Worm (Caenorhabditis elegans) whole organism, L2 larva: ENCODE data around the gene K11D9.3.
A peak's percentile ranks its signal among the peaks of the same experiment; 100 is the strongest.

ENCODE experiments used
- C34F6.9 ChIP-seq: fragments of 150-350 bp; optimal IDR thresholded peaks from 2 replicates; lab custom pipeline; 2014; ENCODE audit warnings: missing biosample characterization, missing genetic modification characterization
- F13H6.1 ChIP-seq: sonication (generic microtip); optimal IDR thresholded peaks from 2 replicates; lab custom pipeline; 2016; ENCODE audit warnings: missing genetic modification characterization, missing compliant biosample characterization
- R02D3.7 ChIP-seq: fragments of 150-350 bp; optimal IDR thresholded peaks from 2 replicates; lab custom pipeline; 2014; ENCODE audit warnings: missing biosample characterization, missing genetic modification characterization
- Y55F3AM.14 ChIP-seq: fragments of 200-800 bp; sonication (Bioruptor generic); optimal IDR thresholded peaks from 2 replicates; lab custom pipeline; 2018; ENCODE audit warnings: mild to moderate bottlenecking, missing genetic modification characterization, missing compliant biosample characterization
- ZK546.5 ChIP-seq: sonication (generic microtip); optimal IDR thresholded peaks from 2 replicates; lab custom pipeline; 2017; ENCODE audit warnings: missing biosample characterization, missing genetic modification characterization
- alr-1 ChIP-seq: fragments of 150-350 bp; optimal IDR thresholded peaks from 2 replicates; lab custom pipeline; 2014; ENCODE audit warnings: missing biosample characterization, missing genetic modification characterization
- aly-2 ChIP-seq: fragments of 150-350 bp; optimal IDR thresholded peaks from 2 replicates; lab custom pipeline; 2014; ENCODE audit warnings: missing biosample characterization, missing genetic modification characterization
- ama-1 ChIP-seq: fragments of 150-350 bp; optimal IDR thresholded peaks from 2 replicates; lab custom pipeline; 2018; ENCODE audit warnings: inconsistent platforms
- blmp-1 ChIP-seq: sonication (generic microtip); optimal IDR thresholded peaks from 2 replicates; lab custom pipeline; 2017; ENCODE audit warnings: missing genetic modification characterization, mild to moderate bottlenecking, missing compliant biosample characterization, antibody characterized with exemption, moderate library complexity; ENCODE audit not compliant: insufficient read depth
- ceh-16 ChIP-seq: fragments of 150-350 bp; optimal IDR thresholded peaks from 2 replicates; lab custom pipeline; 2014; ENCODE audit warnings: missing biosample characterization, missing genetic modification characterization
- ceh-82 ChIP-seq: fragments of 150-350 bp; optimal IDR thresholded peaks from 2 replicates; lab custom pipeline; 2014; ENCODE audit warnings: missing biosample characterization, missing genetic modification characterization
- crh-2 ChIP-seq: sonication (generic microtip); optimal IDR thresholded peaks from 2 replicates; lab custom pipeline; 2017; ENCODE audit warnings: missing biosample characterization, missing genetic modification characterization
- dmd-4 ChIP-seq: sonication (generic microtip); optimal IDR thresholded peaks from 2 replicates; lab custom pipeline; 2017; ENCODE audit warnings: missing biosample characterization, missing genetic modification characterization
- egl-27 ChIP-seq: sonication (generic microtip); optimal IDR thresholded peaks from 3 replicates; lab custom pipeline; 2017; ENCODE audit warnings: missing biosample characterization, missing genetic modification reagents, missing genetic modification characterization
- elt-1 ChIP-seq: fragments of 150-350 bp; optimal IDR thresholded peaks from 2 replicates; lab custom pipeline; 2014; ENCODE audit warnings: missing biosample characterization, missing genetic modification characterization
- elt-3 ChIP-seq: sonication (generic microtip); optimal IDR thresholded peaks from 2 replicates; lab custom pipeline; 2017; ENCODE audit warnings: missing biosample characterization, missing genetic modification characterization
- fos-1 ChIP-seq: fragments of 150-350 bp; optimal IDR thresholded peaks from 2 replicates; lab custom pipeline; 2014; ENCODE audit warnings: missing biosample characterization, missing genetic modification characterization
- gmeb-1 ChIP-seq: fragments of 150-350 bp; optimal IDR thresholded peaks from 2 replicates; lab custom pipeline; 2014; ENCODE audit warnings: missing biosample characterization, missing genetic modification characterization
- lin-11 ChIP-seq: fragments of 150-350 bp; sonication (generic microtip); optimal IDR thresholded peaks from 2 replicates; lab custom pipeline; 2014; ENCODE audit warnings: missing biosample characterization, missing genetic modification characterization, inconsistent platforms, mixed read lengths
- lin-13 ChIP-seq: fragments of 150-350 bp; optimal IDR thresholded peaks from 2 replicates; lab custom pipeline; 2014; ENCODE audit warnings: missing biosample characterization, missing genetic modification reagents, missing genetic modification characterization
- lin-39 ChIP-seq: fragments of 150-350 bp; optimal IDR thresholded peaks from 2 replicates; lab custom pipeline; 2014; ENCODE audit warnings: missing biosample characterization, missing genetic modification reagents, missing genetic modification characterization
- lsy-2 ChIP-seq, 2 experiments: fragments of 150-350 bp in 1 of 2; sonication (generic microtip) in 1 of 2; optimal IDR thresholded peaks; 2 replicates each; lab custom pipeline; 2014 to 2017; ENCODE audit warnings: missing biosample characterization in 2 of 2, missing genetic modification characterization in 2 of 2
- mab-5 ChIP-seq: fragments of 150-350 bp; optimal IDR thresholded peaks from 2 replicates; lab custom pipeline; 2014; ENCODE audit warnings: missing biosample characterization, missing genetic modification characterization
- mbf-1 ChIP-seq: sonication (generic microtip); optimal IDR thresholded peaks from 2 replicates; lab custom pipeline; 2017; ENCODE audit warnings: missing biosample characterization, missing genetic modification characterization
- mdl-1 ChIP-seq, 2 experiments: fragments of 150-350 bp in 1 of 2; sonication (generic microtip) in 1 of 2; optimal IDR thresholded peaks; 2 replicates each; lab custom pipeline; 2017; ENCODE audit warnings: missing biosample characterization in 2 of 2, missing genetic modification characterization in 2 of 2
- nhr-10 ChIP-seq: sonication (generic microtip); optimal IDR thresholded peaks from 2 replicates; lab custom pipeline; 2017; ENCODE audit warnings: missing biosample characterization, missing genetic modification characterization
- nhr-11 ChIP-seq: fragments of 150-350 bp; optimal IDR thresholded peaks from 2 replicates; lab custom pipeline; 2014; ENCODE audit warnings: missing biosample characterization, missing genetic modification characterization
- nhr-12 ChIP-seq: fragments of 150-350 bp; optimal IDR thresholded peaks from 2 replicates; lab custom pipeline; 2014; ENCODE audit warnings: missing biosample characterization, missing genetic modification characterization
- nhr-129 ChIP-seq: fragments of 150-350 bp; optimal IDR thresholded peaks from 2 replicates; lab custom pipeline; 2014; ENCODE audit warnings: missing biosample characterization, missing genetic modification characterization
- nhr-21 ChIP-seq: fragments of 150-350 bp; optimal IDR thresholded peaks from 2 replicates; lab custom pipeline; 2014; ENCODE audit warnings: missing biosample characterization, missing genetic modification characterization
- nhr-23 ChIP-seq: fragments of 150-350 bp; optimal IDR thresholded peaks from 2 replicates; lab custom pipeline; 2014; ENCODE audit warnings: missing biosample characterization, missing genetic modification reagents, missing genetic modification characterization
- nhr-237 ChIP-seq: fragments of 150-350 bp; optimal IDR thresholded peaks from 2 replicates; lab custom pipeline; 2014; ENCODE audit warnings: missing biosample characterization, missing genetic modification characterization
- nhr-25 ChIP-seq: fragments of 150-350 bp; sonication (generic microtip); optimal IDR thresholded peaks from 3 replicates; lab custom pipeline; 2014; ENCODE audit warnings: missing biosample characterization, missing genetic modification characterization
- nhr-6 ChIP-seq: fragments of 150-350 bp; optimal IDR thresholded peaks from 2 replicates; lab custom pipeline; 2014; ENCODE audit warnings: missing biosample characterization, missing genetic modification characterization
- nhr-77 ChIP-seq: fragments of 150-350 bp; optimal IDR thresholded peaks from 2 replicates; lab custom pipeline; 2014; ENCODE audit warnings: missing biosample characterization, missing genetic modification characterization
- peb-1 ChIP-seq: fragments of 150-350 bp; optimal IDR thresholded peaks from 2 replicates; lab custom pipeline; 2014; ENCODE audit warnings: missing biosample characterization, missing genetic modification characterization
- sem-4 ChIP-seq: fragments of 150-350 bp; optimal IDR thresholded peaks from 2 replicates; lab custom pipeline; 2014; ENCODE audit warnings: missing biosample characterization, missing genetic modification reagents, missing genetic modification characterization
- skn-1 ChIP-seq: sonication (generic microtip); optimal IDR thresholded peaks from 2 replicates; lab custom pipeline; 2017; ENCODE audit warnings: missing biosample characterization, missing genetic modification characterization
- sma-3 ChIP-seq: sonication (generic microtip); optimal IDR thresholded peaks from 2 replicates; lab custom pipeline; 2016; ENCODE audit warnings: missing genetic modification reagents, missing genetic modification characterization, missing compliant biosample characterization
- sma-9 ChIP-seq, 2 experiments: fragments of 150-350 bp in 1 of 2; sonication (generic microtip) in 1 of 2; optimal IDR thresholded peaks; 2 replicates each; lab custom pipeline; 2014 to 2016; ENCODE audit warnings: missing genetic modification characterization in 2 of 2, mild to moderate bottlenecking in 1 of 2, missing biosample characterization in 1 of 2, missing compliant biosample characterization in 1 of 2, missing genetic modification reagents in 1 of 2, moderate library complexity in 1 of 2
- snpc-4 ChIP-seq: fragments of 150-350 bp; optimal IDR thresholded peaks from 2 replicates; lab custom pipeline; 2014; ENCODE audit warnings: missing biosample characterization, missing genetic modification characterization
- unc-39 ChIP-seq: fragments of 150-350 bp; optimal IDR thresholded peaks from 2 replicates; lab custom pipeline; 2014; ENCODE audit warnings: missing biosample characterization, missing genetic modification characterization
- unc-55 ChIP-seq: fragments of 150-350 bp; sonication (generic microtip); optimal IDR thresholded peaks from 3 replicates; lab custom pipeline; 2014; ENCODE audit warnings: missing biosample characterization, missing genetic modification reagents, missing genetic modification characterization
- unc-62 ChIP-seq: fragments of 150-350 bp; optimal IDR thresholded peaks from 2 replicates; lab custom pipeline; 2014; ENCODE audit warnings: missing biosample characterization, missing genetic modification reagents, missing genetic modification characterization
- zag-1 ChIP-seq: fragments of 150-350 bp; optimal IDR thresholded peaks from 2 replicates; lab custom pipeline; 2014; ENCODE audit warnings: missing biosample characterization, missing genetic modification characterization
- ztf-1 ChIP-seq: fragments of 200-800 bp; sonication (Bioruptor generic); conservative IDR thresholded peaks from 2 replicates; pipeline ENCODE4 v1.3.6; 2022; ENCODE audit warnings: missing genetic modification characterization, missing compliant biosample characterization
- ztf-11 ChIP-seq: sonication (generic microtip); optimal IDR thresholded peaks from 2 replicates; lab custom pipeline; 2017; ENCODE audit warnings: missing biosample characterization, missing genetic modification characterization
- ztf-4 ChIP-seq: fragments of 150-350 bp; optimal IDR thresholded peaks from 2 replicates; lab custom pipeline; 2014; ENCODE audit warnings: missing biosample characterization, missing genetic modification characterization

K11D9.3 gene

DNA sequence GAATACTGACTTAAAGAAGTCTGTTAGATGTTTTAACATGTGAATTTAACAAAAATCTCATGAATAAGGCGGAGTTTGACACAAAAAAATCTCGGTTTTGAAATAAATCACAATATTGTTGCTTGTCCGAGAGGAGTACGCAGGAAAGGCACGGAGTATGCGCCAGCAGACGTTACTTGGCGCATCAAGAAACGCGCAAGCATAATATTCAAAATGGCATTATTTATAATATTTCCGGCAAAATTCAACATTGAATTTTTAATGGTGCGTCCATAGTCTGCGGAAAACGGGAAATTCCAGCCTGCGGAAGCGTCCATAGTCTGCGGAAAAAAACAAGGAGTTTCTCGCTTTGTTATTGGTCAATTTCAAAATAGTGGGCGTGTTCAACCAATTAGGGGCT, 42.9 kb upstream of the K11D9.3 start, which contains the start of gene pde-12:
TSS of gene pde-12 (minus strand) at position 148 of the 400 bp plus-strand sequence.
- TF ChIP-seq crh-2 (tag; lab: Kevin White, UChicago) = peak; percentile 83
- TF ChIP-seq peb-1 = no peak
- peak; percentile 64 for TF ChIP-seq mab-5
- TF ChIP-seq nhr-23 = no peak
- peak; percentile 54 for TF ChIP-seq fos-1 (tag; lab: Kevin White, UChicago)
- TF ChIP-seq unc-55 (GFP tag; lab: Kevin White, UChicago) = peak; percentile 87
- no peak for TF ChIP-seq nhr-11 (tag; lab: Kevin White, UChicago)
- no peak for TF ChIP-seq unc-39
- TF ChIP-seq R02D3.7 (tag; lab: Kevin White, UChicago) = peak; percentile 58
- TF ChIP-seq unc-62 (GFP tag; lab: Kevin White, UChicago) = no peak
- peak; percentile 83 for TF ChIP-seq nhr-25 (tag; lab: Kevin White, UChicago)
- no peak for TF ChIP-seq skn-1 (tag; lab: Kevin White, UChicago)
- TF ChIP-seq snpc-4 (tag; lab: Kevin White, UChicago) = peak; percentile 72
- TF ChIP-seq zag-1 (tag; lab: Kevin White, UChicago) = no peak
- TF ChIP-seq lin-13 = peak; percentile 86
- TF ChIP-seq egl-27 (tag; lab: Kevin White, UChicago) = peak; percentile 72
- TF ChIP-seq lin-39 = no peak
- TF ChIP-seq ama-1 (lab: Kevin White, UChicago) = no peak
- TF ChIP-seq alr-1 (tag; lab: Kevin White, UChicago) = no peak
- TF ChIP-seq gmeb-1 (tag; lab: Kevin White, UChicago) = peak; percentile 91
- peak; percentile 17 for TF ChIP-seq nhr-237
- TF ChIP-seq sma-3 (GFP tag; lab: Kevin White, UChicago) = peak; percentile 94
- TF ChIP-seq ceh-16 = peak; percentile 27
- no peak for TF ChIP-seq ceh-82 (tag; lab: Kevin White, UChicago)
- no peak for TF ChIP-seq ztf-1 (GFP tag; lab: Robert Waterston, UW)
- TF ChIP-seq aly-2 (tag; lab: Kevin White, UChicago) = no peak
- peak; percentile 77 for TF ChIP-seq lin-11 (tag; lab: Kevin White, UChicago)
- no peak for TF ChIP-seq ztf-11 (tag; lab: Kevin White, UChicago)
- TF ChIP-seq nhr-21 (tag; lab: Kevin White, UChicago) = peak; percentile 84
- TF ChIP-seq nhr-129 = peak; percentile 82
- TF ChIP-seq elt-1 (tag; lab: Kevin White, UChicago) = no peak
- peak; percentile 87 to 92 for TF ChIP-seq lsy-2 (tag; optimal IDR thresholded peaks at IDR 0.05; lab: Kevin White, UChicago)
- peak; percentile 79 for TF ChIP-seq F13H6.1
- TF ChIP-seq nhr-12 (tag; lab: Kevin White, UChicago) = no peak
- TF ChIP-seq dmd-4 (tag; lab: Kevin White, UChicago) = no peak
- no peak for TF ChIP-seq elt-3 (tag; lab: Kevin White, UChicago)
- TF ChIP-seq sma-9 (GFP tag; optimal IDR thresholded peaks at IDR 0.05; lab: Kevin White, UChicago) = no peak
- TF ChIP-seq sma-9 (tag; optimal IDR thresholded peaks at IDR 0.05; lab: Kevin White, UChicago) = no peak
- TF ChIP-seq ztf-4 (tag; lab: Kevin White, UChicago) = peak; percentile 46
- peak; percentile 90 for TF ChIP-seq C34F6.9 (tag; lab: Kevin White, UChicago)
- TF ChIP-seq nhr-6 (tag; lab: Kevin White, UChicago) = peak; percentile 75
- TF ChIP-seq blmp-1 (tag; lab: Kevin White, UChicago) = peak; percentile 13
- TF ChIP-seq mbf-1 = no peak
- TF ChIP-seq Y55F3AM.14 = no peak
- peak; percentile 23 for TF ChIP-seq ZK546.5 (tag; lab: Kevin White, UChicago)
- peak; percentile 75 for TF ChIP-seq nhr-77 (tag; lab: Kevin White, UChicago)
- TF ChIP-seq nhr-10 (tag; lab: Kevin White, UChicago) = peak; percentile 20
- TF ChIP-seq mdl-1 (tag; optimal IDR thresholded peaks at IDR 0.05; lab: Kevin White, UChicago) = peak in 1 of 2 experiments; percentile 23
- TF ChIP-seq sem-4 (tag; lab: Kevin White, UChicago) = peak; percentile 10
